Worm (Caenorhabditis elegans) whole organism, early embryonic: ENCODE results near the gene M28.9.

Experiments used
- aly-1 ChIP-seq: sonication (generic microtip); optimal IDR thresholded peaks from 2 replicates; lab custom pipeline; 2016; ENCODE audit warnings: missing genetic modification characterization, missing compliant biosample characterization
- hnd-1 ChIP-seq: sonication (generic microtip); optimal IDR thresholded peaks from 2 replicates; lab custom pipeline; 2016; ENCODE audit warnings: missing genetic modification characterization, missing compliant biosample characterization
- tbx-37 ChIP-seq: fragments of 200-800 bp; sonication (Bioruptor generic); conservative IDR thresholded peaks from 2 replicates; pipeline ENCODE4 v1.3.6; 2022; ENCODE audit warnings: missing genetic modification reagents, missing genetic modification characterization, missing compliant biosample characterization

DNA sequence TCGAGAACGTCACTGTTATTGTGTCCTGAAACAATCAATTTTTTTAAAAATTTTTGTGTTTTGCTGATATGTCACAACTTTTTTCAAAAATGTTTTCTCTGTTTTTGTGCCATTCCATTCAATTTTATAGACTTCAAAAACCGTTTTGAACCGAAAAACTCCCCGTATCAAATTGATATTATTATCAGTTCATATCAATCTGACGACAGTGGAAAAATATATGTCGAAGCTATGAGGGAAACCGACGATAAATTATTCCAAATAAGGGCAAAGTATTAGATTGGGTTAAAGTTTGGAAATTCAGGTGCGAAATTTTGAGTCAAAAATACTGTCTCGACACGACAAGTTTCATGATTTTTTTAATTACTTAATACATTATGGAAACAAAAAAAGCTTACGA, 17.2 kb downstream of the M28.9 start:
- TF ChIP-seq aly-1 (no peak), tbx-37 (GFP tag; lab: Robert Waterston, UW) (no peak), hnd-1 (tag; lab: Kevin White, UChicago) (no peak)
